Worm (Caenorhabditis elegans): ENCODE data around the gene srg-8.

srg-8 gene

ce11 chrIII:6268061-6268460, 13.4 kb upstream of the srg-8 start, which contains the start of gene srg-7:
Gene srg-7 (minus strand): TSS chrIII:6268161.
- TF ChIP-seq nhr-27 (tag; optimal IDR thresholded peaks at IDR 0.05) (no peak), zfh-2 (GFP tag; conservative IDR thresholded peaks at IDR 0.05) (no peak), pbrm-1 (GFP tag; IDR thresholded peaks at IDR 0.05) (no peak), die-1 (tag; optimal IDR thresholded peaks at IDR 0.05) (no peak), athp-1 (tag; optimal IDR thresholded peaks at IDR 0.05) (no peak), ztf-6 (GFP tag; IDR thresholded peaks at IDR 0.05) (no peak), unc-62 (GFP tag; optimal IDR thresholded peaks at IDR 0.05) (no peak), attf-5 (GFP tag; optimal IDR thresholded peaks at IDR 0.05) (no peak), Y79H2A.3 (GFP tag; conservative IDR thresholded peaks at IDR 0.05) (no peak), dox-1 (GFP tag; IDR thresholded peaks at IDR 0.05) (no peak), ztf-22 (GFP tag; optimal IDR thresholded peaks at IDR 0.05) (no peak), madf-8 (GFP tag; conservative IDR thresholded peaks at IDR 0.05) (no peak), repo-1 (tag; optimal IDR thresholded peaks at IDR 0.05) (no peak), K12H6.12 (tag; optimal IDR thresholded peaks at IDR 0.05) (no peak), gei-17 (GFP tag; optimal IDR thresholded peaks at IDR 0.05) (no peak), ama-1 (optimal IDR thresholded peaks at IDR 0.05) (no peak), ama-1 (GFP tag; optimal IDR thresholded peaks at IDR 0.05) (no peak), lin-54 (GFP tag; optimal IDR thresholded peaks at IDR 0.05) (no peak), dpff-1 (tag; optimal IDR thresholded peaks at IDR 0.05) (no peak)

DNA sequence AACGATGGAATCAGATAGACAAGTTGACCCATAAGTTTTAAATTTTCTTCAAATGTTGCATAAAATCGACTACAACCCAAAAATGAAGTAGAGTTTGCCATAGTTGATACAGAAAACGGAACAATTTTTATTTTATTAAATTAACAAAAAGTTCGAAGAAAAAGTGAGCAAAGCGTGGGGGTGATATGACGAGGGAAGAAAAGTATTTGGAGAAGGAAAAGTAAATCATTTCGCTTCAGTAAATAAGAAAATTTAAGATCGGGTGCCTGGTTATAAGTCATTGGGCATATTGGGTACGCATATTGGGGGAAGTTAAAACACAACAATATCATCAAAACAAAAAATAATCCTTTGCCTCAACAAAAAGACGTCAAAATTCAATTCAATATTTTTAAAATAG, 11.3 kb upstream of the srg-8 start, which contains the start of gene srg-6:
Gene srg-6, minus strand, starts transcription at position 101 of the 400 bp plus-strand sequence.
- TF ChIP-seq aptf-2 (GFP tag; conservative IDR thresholded peaks at IDR 0.05) (no peak), nhr-27 (tag; optimal IDR thresholded peaks at IDR 0.05) (no peak), madf-3 (GFP tag; IDR thresholded peaks at IDR 0.05) (no peak)

ce11 chrIII:6264447-6264846, 9.8 kb upstream of the srg-8 start, which contains the start of gene srg-5:
Gene srg-5 (minus strand): TSS chrIII:6264547.
- TF ChIP-seq pha-4 (tag; optimal IDR thresholded peaks at IDR 0.05) (no peak), tbx-9 (tag; optimal IDR thresholded peaks at IDR 0.05; ENCODE audit: borderline replicate concordance) (no peak), cebp-2 (GFP tag; IDR thresholded peaks at IDR 0.05) (no peak), aptf-3 (GFP tag; IDR thresholded peaks at IDR 0.05) (no peak), egl-44 (GFP tag; IDR thresholded peaks at IDR 0.05) (no peak), B0035.1 (tag; optimal IDR thresholded peaks at IDR 0.05) (no peak), nhr-120 (GFP tag; IDR thresholded peaks at IDR 0.05) (no peak), sdz-38 (tag; optimal IDR thresholded peaks at IDR 0.05) (no peak), bed-1 (GFP tag; IDR thresholded peaks at IDR 0.05) (no peak), ztf-6 (GFP tag; IDR thresholded peaks at IDR 0.05) (no peak), madf-3 (GFP tag; IDR thresholded peaks at IDR 0.05) (no peak), F39B2.1 (GFP tag; IDR thresholded peaks at IDR 0.05) (no peak)

DNA sequence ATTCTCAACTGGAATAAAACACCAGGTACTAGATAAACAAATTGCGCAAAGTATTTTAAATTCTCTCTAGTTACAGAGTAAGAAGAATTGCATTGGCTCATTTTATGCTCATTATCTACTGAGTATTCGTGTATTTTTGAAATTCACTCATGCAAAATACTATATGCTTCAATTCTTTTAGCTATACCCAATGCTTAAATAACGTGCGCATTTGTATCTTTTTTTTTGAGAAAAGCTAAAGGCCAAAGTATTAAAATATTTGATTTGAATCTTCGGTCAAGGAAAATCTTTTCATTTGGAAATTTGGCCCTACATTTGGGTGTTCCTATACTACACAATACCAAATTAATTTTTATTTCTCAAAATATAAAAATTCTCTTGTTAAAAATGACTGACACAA, 7.3 kb upstream of the srg-8 start, which contains the start of gene srg-4:
Gene srg-4, minus strand, starts transcription at position 101 of the 400 bp plus-strand sequence.
- TF ChIP-seq Y95B8A.8 (GFP tag; IDR thresholded peaks at IDR 0.05) (no peak), lin-26 (GFP tag; IDR thresholded peaks at IDR 0.05) (no peak), nhr-120 (GFP tag; IDR thresholded peaks at IDR 0.05) (no peak), ccch-3 (GFP tag; optimal IDR thresholded peaks at IDR 0.05) (no peak), lin-35 (GFP tag; optimal IDR thresholded peaks at IDR 0.05) (no peak), madf-8 (GFP tag; conservative IDR thresholded peaks at IDR 0.05) (no peak), lin-54 (GFP tag; optimal IDR thresholded peaks at IDR 0.05) (no peak), zfh-2 (GFP tag; conservative IDR thresholded peaks at IDR 0.05) (no peak), ama-1 (optimal IDR thresholded peaks at IDR 0.05) (no peak), ama-1 (GFP tag; optimal IDR thresholded peaks at IDR 0.05) (no peak)
